Worm (Caenorhabditis elegans) whole organism, late embryonic: ENCODE data around the gene B0547.2.

Experiments
- C08G9.2 ChIP-seq: sonication (generic microtip); optimal IDR thresholded peaks from 2 replicates; lab custom pipeline; 2016; ENCODE audit warnings: mild to moderate bottlenecking, missing genetic modification characterization, moderate library complexity, missing compliant biosample characterization
- T23F11.4 ChIP-seq: fragments of 200-800 bp; sonication (Bioruptor generic); optimal IDR thresholded peaks from 2 replicates; lab custom pipeline; 2018; ENCODE audit warnings: mild to moderate bottlenecking, missing genetic modification characterization, missing compliant biosample characterization
- Y22D7AL.16 ChIP-seq: sonication (generic microtip); optimal IDR thresholded peaks from 2 replicates; lab custom pipeline; 2016; ENCODE audit warnings: missing genetic modification characterization, missing compliant biosample characterization
- ahr-1 ChIP-seq: sonication (generic microtip); optimal IDR thresholded peaks from 2 replicates; lab custom pipeline; 2016; ENCODE audit warnings: missing genetic modification characterization, missing compliant biosample characterization
- ama-1 ChIP-seq: fragments of 150-350 bp; optimal IDR thresholded peaks from 2 replicates; lab custom pipeline; 2014
- ceh-14 ChIP-seq: sonication (generic microtip); optimal IDR thresholded peaks from 2 replicates; lab custom pipeline; 2016; ENCODE audit warnings: missing genotype, missing genetic modification characterization, missing compliant biosample characterization
- ceh-18 ChIP-seq: sonication (generic microtip); optimal IDR thresholded peaks from 2 replicates; lab custom pipeline; 2016; ENCODE audit warnings: missing genetic modification characterization, missing compliant biosample characterization
- ceh-19 ChIP-seq: fragments of 200-800 bp; sonication (Bioruptor generic); optimal IDR thresholded peaks from 2 replicates; lab custom pipeline; 2018; ENCODE audit warnings: mild to moderate bottlenecking, missing genetic modification characterization, missing compliant biosample characterization
- ceh-2 ChIP-seq: sonication (generic microtip); optimal IDR thresholded peaks from 2 replicates; lab custom pipeline; 2016; ENCODE audit warnings: missing genotype, missing genetic modification characterization, missing compliant biosample characterization
- ceh-24 ChIP-seq: sonication (generic microtip); optimal IDR thresholded peaks from 2 replicates; lab custom pipeline; 2016; ENCODE audit warnings: mild to moderate bottlenecking, missing genetic modification characterization, missing compliant biosample characterization
- ceh-30 ChIP-seq: fragments of 150-350 bp; optimal IDR thresholded peaks from 2 replicates; lab custom pipeline; 2014; ENCODE audit warnings: missing biosample characterization, missing genetic modification characterization
- ceh-31 ChIP-seq: sonication (generic microtip); optimal IDR thresholded peaks from 2 replicates; lab custom pipeline; 2016; ENCODE audit warnings: missing genetic modification characterization, missing compliant biosample characterization
- ceh-34 ChIP-seq: sonication (generic microtip); optimal IDR thresholded peaks from 2 replicates; lab custom pipeline; 2016; ENCODE audit warnings: mild to moderate bottlenecking, missing genetic modification characterization, missing compliant biosample characterization
- ceh-45 ChIP-seq: fragments of 200-800 bp; sonication (Bioruptor generic); IDR thresholded peaks from 2 replicates; pipeline ENCODE4 v1.3.6; 2022; ENCODE audit warnings: missing genetic modification reagents, missing genetic modification characterization, missing compliant biosample characterization
- ceh-48 ChIP-seq: sonication (generic microtip); optimal IDR thresholded peaks from 2 replicates; lab custom pipeline; 2016; ENCODE audit warnings: missing genetic modification characterization, inconsistent platforms, missing compliant biosample characterization
- ceh-6 ChIP-seq: fragments of 200-800 bp; sonication (Bioruptor generic); optimal IDR thresholded peaks from 2 replicates; lab custom pipeline; 2018; ENCODE audit warnings: mild to moderate bottlenecking, missing genetic modification characterization, missing compliant biosample characterization
- ceh-9 ChIP-seq: sonication (generic microtip); optimal IDR thresholded peaks from 2 replicates; lab custom pipeline; 2016; ENCODE audit warnings: mild to moderate bottlenecking, missing genetic modification characterization, inconsistent platforms, missing compliant biosample characterization
- che-1 ChIP-seq: sonication (generic microtip); optimal IDR thresholded peaks from 2 replicates; lab custom pipeline; 2016; ENCODE audit warnings: mild to moderate bottlenecking, missing genetic modification characterization, missing compliant biosample characterization
- dmd-4 ChIP-seq: sonication (generic microtip); optimal IDR thresholded peaks from 2 replicates; lab custom pipeline; 2016; ENCODE audit warnings: borderline replicate concordance, missing genetic modification characterization, missing compliant biosample characterization
- elt-2 ChIP-seq: sonication (generic microtip); optimal IDR thresholded peaks from 2 replicates; lab custom pipeline; 2016; ENCODE audit warnings: missing genetic modification reagents, missing genetic modification characterization, missing compliant biosample characterization
- fkh-10 ChIP-seq: fragments of 150-350 bp; optimal IDR thresholded peaks from 2 replicates; lab custom pipeline; 2014; ENCODE audit warnings: missing biosample characterization, missing genetic modification reagents, missing genetic modification characterization
- fkh-6 ChIP-seq: sonication (generic microtip); optimal IDR thresholded peaks from 2 replicates; lab custom pipeline; 2016; ENCODE audit warnings: missing genetic modification characterization, missing compliant biosample characterization
- gmeb-2 ChIP-seq: sonication (generic microtip); optimal IDR thresholded peaks from 2 replicates; lab custom pipeline; 2016; ENCODE audit warnings: missing genetic modification characterization, inconsistent platforms, missing compliant biosample characterization
- hlh-15 ChIP-seq: sonication (generic microtip); optimal IDR thresholded peaks from 2 replicates; lab custom pipeline; 2016; ENCODE audit warnings: missing genetic modification characterization, missing compliant biosample characterization
- hlh-6 ChIP-seq: sonication (generic microtip); optimal IDR thresholded peaks from 2 replicates; lab custom pipeline; 2016; ENCODE audit warnings: missing genotype, missing genetic modification characterization, missing compliant biosample characterization
- hlh-8 ChIP-seq: sonication (generic microtip); optimal IDR thresholded peaks from 2 replicates; lab custom pipeline; 2016; ENCODE audit warnings: missing genotype, missing genetic modification characterization, missing compliant biosample characterization
- lim-6 ChIP-seq: sonication (generic microtip); optimal IDR thresholded peaks from 2 replicates; lab custom pipeline; 2016; ENCODE audit warnings: missing genetic modification characterization, missing compliant biosample characterization
- nhr-11 ChIP-seq: fragments of 150-350 bp; optimal IDR thresholded peaks from 2 replicates; lab custom pipeline; 2014; ENCODE audit warnings: missing biosample characterization, missing genetic modification characterization
- npax-4 ChIP-seq: sonication (generic microtip); optimal IDR thresholded peaks from 2 replicates; lab custom pipeline; 2016; ENCODE audit warnings: missing genetic modification characterization, missing compliant biosample characterization
- pag-3 ChIP-seq: sonication (generic microtip); optimal IDR thresholded peaks from 2 replicates; lab custom pipeline; 2016; ENCODE audit warnings: missing compliant biosample characterization, missing genetic modification characterization, borderline replicate concordance
- pax-1 ChIP-seq: fragments of 150-350 bp; optimal IDR thresholded peaks from 2 replicates; lab custom pipeline; 2014; ENCODE audit warnings: missing biosample characterization, missing genetic modification characterization
- pha-2 ChIP-seq: sonication (generic microtip); optimal IDR thresholded peaks from 2 replicates; lab custom pipeline; 2017; ENCODE audit warnings: mild to moderate bottlenecking, missing genetic modification characterization, missing compliant biosample characterization
- pqm-1 ChIP-seq: sonication (generic microtip); optimal IDR thresholded peaks from 2 replicates; lab custom pipeline; 2016; ENCODE audit warnings: missing genetic modification characterization, missing compliant biosample characterization
- ref-2 ChIP-seq: sonication (generic microtip); optimal IDR thresholded peaks from 2 replicates; lab custom pipeline; 2016; ENCODE audit warnings: missing genetic modification characterization, missing compliant biosample characterization
- rnt-1 ChIP-seq: sonication (generic microtip); optimal IDR thresholded peaks from 2 replicates; lab custom pipeline; 2016; ENCODE audit warnings: missing genetic modification characterization, missing compliant biosample characterization
- syd-9 ChIP-seq: sonication (generic microtip); optimal IDR thresholded peaks from 2 replicates; lab custom pipeline; 2016; ENCODE audit warnings: mild to moderate bottlenecking, missing genetic modification characterization, moderate library complexity, missing compliant biosample characterization
- tbx-7 ChIP-seq: sonication (generic microtip); optimal IDR thresholded peaks from 2 replicates; lab custom pipeline; 2016; ENCODE audit warnings: missing genotype, missing genetic modification characterization, missing compliant biosample characterization
- unc-3 ChIP-seq, 2 experiments: fragments of 200-800 bp in 1 of 2; sonication (Bioruptor generic) in 1 of 2; sonication (generic microtip) in 1 of 2; conservative IDR thresholded peaks in 1 of 2; optimal IDR thresholded peaks in 1 of 2; 2 replicates each; pipeline versions ENCODE4 v1.3.6 to Lab custom; 2016 to 2022; ENCODE audit warnings: missing compliant biosample characterization in 2 of 2, missing genetic modification characterization in 2 of 2, missing genetic modification reagents in 1 of 2
- unc-86 ChIP-seq: sonication (generic microtip); optimal IDR thresholded peaks from 2 replicates; lab custom pipeline; 2016; ENCODE audit warnings: missing genetic modification characterization, missing compliant biosample characterization

Gene B0547.2

DNA sequence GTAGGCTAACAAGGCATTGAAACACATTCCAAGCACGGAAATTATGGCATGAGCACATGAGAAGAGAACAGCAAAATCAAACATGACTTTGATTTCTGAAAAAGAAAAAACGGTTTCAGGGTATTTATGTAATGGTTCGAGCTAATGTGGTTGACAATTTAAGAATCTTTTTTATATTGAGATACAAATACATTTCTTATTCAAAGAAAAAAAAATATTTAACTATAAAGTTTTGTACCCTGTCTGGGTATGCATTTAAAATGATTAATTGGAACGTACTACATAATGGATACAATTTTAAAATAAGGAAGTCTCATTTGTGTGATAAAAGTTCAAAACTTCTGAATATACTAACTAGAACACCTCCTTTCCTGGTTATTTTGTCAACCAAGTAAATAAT lies 15.6 kb upstream of the B0547.2 start, which contains the start of gene srd-12:
srd-12 (minus strand) TSS at position 101 of the 400 bp plus-strand sequence.
- no peak for TF ChIP-seq ceh-9 (tag; lab: Kevin White, UChicago)
- no peak for TF ChIP-seq ref-2
- no peak for TF ChIP-seq unc-86 (tag; lab: Kevin White, UChicago)
- no peak for TF ChIP-seq elt-2 (tag; lab: Kevin White, UChicago)
- TF ChIP-seq ceh-48 (tag; lab: Kevin White, UChicago): no peak
- TF ChIP-seq fkh-6 (tag; lab: Kevin White, UChicago): no peak

- TF ChIP-seq pag-3 (tag; lab: Kevin White, UChicago): no peak
- no peak for TF ChIP-seq ref-2
- TF ChIP-seq rnt-1 (tag; lab: Kevin White, UChicago): no peak
- no peak for TF ChIP-seq dmd-4 (tag; lab: Kevin White, UChicago)
- TF ChIP-seq nhr-11 (tag; lab: Kevin White, UChicago): no peak
- TF ChIP-seq ceh-19 (GFP tag; lab: Kevin White, UChicago): no peak
- no peak for TF ChIP-seq ceh-31 (tag; lab: Kevin White, UChicago)
- TF ChIP-seq ceh-45 (GFP tag; lab: Robert Waterston, UW): no peak
- no peak for TF ChIP-seq fkh-10 (GFP tag; lab: Kevin White, UChicago)
- TF ChIP-seq ceh-6 (GFP tag; lab: Kevin White, UChicago): no peak
- TF ChIP-seq ama-1 (lab: Kevin White, UChicago): no peak
- no peak for TF ChIP-seq fkh-6 (tag; lab: Kevin White, UChicago)
These were observed 14.2 kb upstream of the B0547.2 start, which contains the start of gene ttbk-8.2 for ce11 chrIV:5631628-5632027. Gene ttbk-8.2 (plus strand): TSS chrIV:5631928.

ce11 chrIV:5632536-5632935 lies 13.3 kb upstream of the B0547.2 start:
- TF ChIP-seq ceh-45 (GFP tag; lab: Robert Waterston, UW): no peak
- no peak for TF ChIP-seq lim-6 (tag; lab: Kevin White, UChicago)
- no peak for TF ChIP-seq pag-3 (tag; lab: Kevin White, UChicago)
- no peak for TF ChIP-seq npax-4 (tag; lab: Kevin White, UChicago)
- no peak for TF ChIP-seq ceh-24 (tag; lab: Kevin White, UChicago)
- no peak for TF ChIP-seq elt-2 (tag; lab: Kevin White, UChicago)
- no peak for TF ChIP-seq ceh-6 (GFP tag; lab: Kevin White, UChicago)
- TF ChIP-seq syd-9 (tag; lab: Kevin White, UChicago): no peak
- no peak for TF ChIP-seq C08G9.2
- TF ChIP-seq dmd-4 (tag; lab: Kevin White, UChicago): no peak

DNA sequence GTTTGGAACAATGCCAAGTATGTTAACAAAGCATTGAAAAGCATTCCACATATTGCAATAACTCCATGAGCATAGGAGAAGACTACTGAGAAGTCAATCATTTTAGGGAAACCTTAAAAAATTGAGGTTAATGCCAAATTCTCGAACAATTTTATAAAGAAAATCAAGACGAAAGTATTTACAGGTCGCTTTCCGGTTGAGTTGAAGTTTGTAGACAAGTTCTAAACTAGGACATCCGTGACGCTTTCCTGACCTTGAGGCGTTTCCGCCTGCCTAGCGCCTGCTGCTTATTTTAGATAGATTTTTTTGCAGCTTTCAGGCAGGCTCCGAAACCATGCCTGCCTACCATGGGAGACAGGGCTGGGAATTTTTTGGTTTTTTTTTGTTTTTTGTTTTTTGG lies 10.3 kb upstream of the B0547.2 start, which contains the start of gene srd-13:
srd-13 (minus strand) TSS at position 101 of the 400 bp plus-strand sequence.
- TF ChIP-seq hlh-6 (tag; lab: Kevin White, UChicago) (no peak), ref-2 (no peak), ceh-24 (tag; lab: Kevin White, UChicago) (no peak), npax-4 (tag; lab: Kevin White, UChicago) (no peak), ceh-18 (tag; lab: Kevin White, UChicago) (no peak), pqm-1 (tag; lab: Kevin White, UChicago) (no peak), ceh-14 (no peak), ceh-34 (no peak), che-1 (tag; lab: Kevin White, UChicago) (no peak), hlh-8 (tag; lab: Kevin White, UChicago) (no peak), Y22D7AL.16 (tag; lab: Kevin White, UChicago) (no peak), tbx-7 (no peak), pha-2 (tag; lab: Kevin White, UChicago) (no peak), pax-1 (no peak), ceh-30 (tag; lab: Kevin White, UChicago) (no peak)

ce11 chrIV:5649073-5649583 lies 3.3 kb downstream of the B0547.2 start, which contains the start of gene csn-5:
Gene csn-5 (plus strand): TSS chrIV:5649533.
- TF ChIP-seq hlh-15 (no peak), tbx-7 (no peak), fkh-10 (GFP tag; lab: Kevin White, UChicago) (no peak), ceh-2 (tag; lab: Kevin White, UChicago) (no peak), lim-6 (tag; lab: Kevin White, UChicago) (no peak), ama-1 (lab: Kevin White, UChicago) (no peak), ceh-14 (no peak), ceh-9 (tag; lab: Kevin White, UChicago) (no peak), ahr-1 (tag; lab: Kevin White, UChicago) (no peak), T23F11.4 (GFP tag; lab: Kevin White, UChicago) (no peak), unc-3 (GFP tag; conservative IDR thresholded peaks at IDR 0.05; lab: Robert Waterston, UW) (no peak), unc-3 (tag; optimal IDR thresholded peaks at IDR 0.05; lab: Kevin White, UChicago) (no peak), gmeb-2 (tag; lab: Kevin White, UChicago) (no peak), pqm-1 (tag; lab: Kevin White, UChicago) (no peak), npax-4 (tag; lab: Kevin White, UChicago) (no peak), elt-2 (tag; lab: Kevin White, UChicago) (no peak), dmd-4 (tag; lab: Kevin White, UChicago) (no peak)
